Fruit fly (Drosophila melanogaster) whole organism, embryonic: ENCODE results near the gene bb8.

ENCODE experiments used
- Awh ChIP-seq: fragments of 200-800 bp; sonication (Bioruptor generic); IDR thresholded peaks from 2 replicates; pipeline ENCODE4, ENCODE4 v1.3.6; 2022; ENCODE audit warnings: missing biosample characterization, missing genetic modification characterization
- BEAF-32 ChIP-seq: fragments of 200-800 bp; sonication (Bioruptor generic); optimal IDR thresholded peaks from 3 replicates; lab custom pipeline; 2017; ENCODE audit warnings: missing biosample characterization, missing genetic modification characterization, mild to moderate bottlenecking, moderate library complexity, missing genetic modification reagents
- BtbVII ChIP-seq: fragments of 200-800 bp; sonication (Bioruptor generic); optimal IDR thresholded peaks from 3 replicates; lab custom pipeline; 2017; ENCODE audit warnings: missing biosample characterization, mild to moderate bottlenecking, missing genetic modification characterization
- CG10462 ChIP-seq: fragments of 200-800 bp; sonication (Bioruptor generic); optimal IDR thresholded peaks from 2 replicates; lab custom pipeline; 2016; ENCODE audit warnings: missing biosample characterization, missing genetic modification characterization
- CG12769 ChIP-seq: fragments of 200-800 bp; sonication (Bioruptor generic); optimal IDR thresholded peaks from 2 replicates; lab custom pipeline; 2019; ENCODE audit warnings: missing biosample characterization, mild to moderate bottlenecking, missing genetic modification characterization, moderate library complexity
- CG13123 ChIP-seq: fragments of 200-800 bp; sonication (Bioruptor generic); optimal IDR thresholded peaks from 2 replicates; lab custom pipeline; 2016; ENCODE audit warnings: missing biosample characterization, missing genetic modification characterization
- CG13894 ChIP-seq: fragments of 200-800 bp; sonication (Bioruptor generic); optimal IDR thresholded peaks from 3 replicates; lab custom pipeline; 2018; ENCODE audit warnings: missing biosample characterization, mild to moderate bottlenecking, missing genetic modification characterization, moderate library complexity
- CG17568 ChIP-seq: fragments of 200-800 bp; sonication (Bioruptor generic); optimal IDR thresholded peaks from 2 replicates; lab custom pipeline; 2018; ENCODE audit warnings: missing biosample characterization, mild to moderate bottlenecking, missing genetic modification characterization, moderate library complexity
- CG18262 ChIP-seq: fragments of 200-800 bp; optimal IDR thresholded peaks from 3 replicates; lab custom pipeline; 2019; ENCODE audit warnings: missing biosample characterization, mild to moderate bottlenecking, missing genetic modification characterization, moderate library complexity
- CG18476 ChIP-seq: fragments of 200-800 bp; sonication (Bioruptor generic); optimal IDR thresholded peaks from 2 replicates; lab custom pipeline; 2016; ENCODE audit warnings: missing biosample characterization, mild to moderate bottlenecking, missing genetic modification characterization
- CG30020 ChIP-seq: fragments of 200-800 bp; optimal IDR thresholded peaks from 2 replicates; lab custom pipeline; 2019; ENCODE audit warnings: missing biosample characterization, mild to moderate bottlenecking, missing genetic modification characterization, moderate library complexity
- CG31365 ChIP-seq: fragments of 200-800 bp; sonication (Bioruptor generic); optimal IDR thresholded peaks from 2 replicates; lab custom pipeline; 2018; ENCODE audit warnings: missing biosample characterization, mild to moderate bottlenecking, missing genetic modification characterization
- CG33213 ChIP-seq: fragments of 200-800 bp; sonication (Bioruptor generic); optimal IDR thresholded peaks from 3 replicates; lab custom pipeline; 2016; ENCODE audit warnings: missing biosample characterization, missing genetic modification characterization
- CG3838 ChIP-seq: fragments of 200-800 bp; sonication (Bioruptor generic); optimal IDR thresholded peaks from 3 replicates; lab custom pipeline; 2016; ENCODE audit warnings: missing biosample characterization, missing genetic modification characterization
- CG42726 ChIP-seq: fragments of 200-800 bp; sonication (Bioruptor generic); IDR thresholded peaks from 2 replicates; pipeline ENCODE4 v1.3.6; 2022; ENCODE audit warnings: missing biosample characterization, missing genetic modification characterization; ENCODE audit not compliant: partially characterized antibody
- CG4424 ChIP-seq: fragments of 200-800 bp; sonication (Bioruptor generic); optimal IDR thresholded peaks from 3 replicates; lab custom pipeline; 2016; ENCODE audit warnings: missing biosample characterization, missing genetic modification characterization
- CG9797 ChIP-seq: fragments of 200-800 bp; sonication (Bioruptor generic); optimal IDR thresholded peaks from 3 replicates; lab custom pipeline; 2018; ENCODE audit warnings: missing biosample characterization, mild to moderate bottlenecking, missing genetic modification characterization
- CG9817 ChIP-seq: fragments of 200-800 bp; sonication (Bioruptor generic); optimal IDR thresholded peaks from 2 replicates; lab custom pipeline; 2018; ENCODE audit warnings: missing biosample characterization, mild to moderate bottlenecking, missing genetic modification characterization, moderate library complexity
- CrebB ChIP-seq: fragments of 200-800 bp; sonication (Bioruptor generic); optimal IDR thresholded peaks from 3 replicates; lab custom pipeline; 2018; ENCODE audit warnings: missing biosample characterization, mild to moderate bottlenecking, missing genetic modification characterization
- D19B ChIP-seq: fragments of 200-800 bp; sonication (Bioruptor generic); optimal IDR thresholded peaks from 2 replicates; lab custom pipeline; 2017; ENCODE audit warnings: missing biosample characterization, mild to moderate bottlenecking, missing genetic modification characterization
- Deaf1 ChIP-seq: fragments of 200-800 bp; optimal IDR thresholded peaks from 3 replicates; lab custom pipeline; 2019; ENCODE audit warnings: missing biosample characterization, mild to moderate bottlenecking, missing genetic modification characterization, moderate library complexity
- Dll ChIP-seq: fragments of 200-800 bp; sonication (Bioruptor generic); IDR thresholded peaks from 4 replicates; pipeline ENCODE4 v1.3.6; 2022; ENCODE audit warnings: missing biosample characterization, missing genetic modification characterization; ENCODE audit not compliant: partially characterized antibody
- Ets65A ChIP-seq: fragments of 200-800 bp; sonication (Bioruptor generic); peaks from one replicate; lab custom pipeline; 2016; ENCODE audit warnings: missing biosample characterization, missing genetic modification characterization
- H2.0 ChIP-seq: fragments of 200-800 bp; sonication (Bioruptor generic); IDR thresholded peaks from 2 replicates; pipeline ENCODE4 v1.3.6; 2022; ENCODE audit warnings: missing biosample characterization, missing genetic modification characterization
- HmgD ChIP-seq: fragments of 200-800 bp; sonication (Bioruptor generic); optimal IDR thresholded peaks from 3 replicates; lab custom pipeline; 2016; ENCODE audit warnings: missing biosample characterization, missing genetic modification characterization
- Hmx ChIP-seq: fragments of 200-800 bp; sonication (Bioruptor generic); optimal IDR thresholded peaks from 2 replicates; lab custom pipeline; 2016; ENCODE audit warnings: missing biosample characterization, missing genetic modification characterization
- Hr51 ChIP-seq, 2 experiments: fragments of 200-800 bp; sonication (Bioruptor generic); optimal IDR thresholded peaks; 2 replicates in 1 of 2; 3 replicates in 1 of 2; lab custom pipeline; 2016 to 2018; ENCODE audit warnings: missing biosample characterization in 2 of 2, missing genetic modification characterization in 2 of 2, mild to moderate bottlenecking in 1 of 2, moderate library complexity in 1 of 2
- Nf-YA ChIP-seq: fragments of 200-800 bp; sonication (Bioruptor generic); IDR thresholded peaks from 2 replicates; pipeline ENCODE4 v1.3.6; 2022; ENCODE audit warnings: missing biosample characterization, missing genetic modification characterization
- Poxn ChIP-seq: fragments of 200-800 bp; sonication (Bioruptor generic); IDR thresholded peaks from 2 replicates; pipeline ENCODE4 v1.3.6; 2022; ENCODE audit warnings: missing biosample characterization, missing genetic modification characterization
- Ravus ChIP-seq: fragments of 200-800 bp; sonication (Bioruptor generic); IDR thresholded peaks from 2 replicates; pipeline ENCODE4 v1.3.6; 2022; ENCODE audit warnings: missing biosample characterization, missing genetic modification characterization
- Xbp1 ChIP-seq: fragments of 200-800 bp; sonication (Bioruptor generic); optimal IDR thresholded peaks from 3 replicates; lab custom pipeline; 2016; ENCODE audit warnings: missing biosample characterization, mild to moderate bottlenecking, missing genetic modification characterization
- ab ChIP-seq: fragments of 200-800 bp; sonication (Bioruptor generic); optimal IDR thresholded peaks from 2 replicates; lab custom pipeline; 2016; ENCODE audit warnings: missing biosample characterization, missing genetic modification characterization
- amos ChIP-seq: fragments of 200-800 bp; sonication (Bioruptor generic); IDR thresholded peaks from 2 replicates; pipeline ENCODE4 v1.3.6; 2022; ENCODE audit warnings: missing biosample characterization, missing genetic modification characterization; ENCODE audit not compliant: partially characterized antibody
- bcd ChIP-seq: fragments of 200-800 bp; sonication (Bioruptor generic); optimal IDR thresholded peaks from 2 replicates; lab custom pipeline; 2017; ENCODE audit warnings: missing biosample characterization, mild to moderate bottlenecking, missing genetic modification characterization
- dati ChIP-seq: fragments of 200-800 bp; sonication (Bioruptor generic); IDR thresholded peaks from 2 replicates; pipeline ENCODE4 v1.3.6; 2022; ENCODE audit warnings: missing biosample characterization, missing genetic modification characterization
- disco-r ChIP-seq: fragments of 200-800 bp; sonication (Bioruptor generic); optimal IDR thresholded peaks from 2 replicates; lab custom pipeline; 2016; ENCODE audit warnings: missing biosample characterization, missing genetic modification characterization
- dmrt99B ChIP-seq: fragments of 200-800 bp; sonication (Bioruptor generic); optimal IDR thresholded peaks from 2 replicates; lab custom pipeline; 2018; ENCODE audit warnings: missing biosample characterization, mild to moderate bottlenecking, missing genetic modification characterization, moderate library complexity
- dysf ChIP-seq: fragments of 200-800 bp; sonication (Bioruptor generic); IDR thresholded peaks from 3 replicates; pipeline ENCODE4 v1.3.6; 2022; ENCODE audit warnings: missing biosample characterization, missing genetic modification characterization
- fd102C ChIP-seq: fragments of 200-800 bp; sonication (Bioruptor generic); optimal IDR thresholded peaks from 2 replicates; lab custom pipeline; 2018; ENCODE audit warnings: missing biosample characterization, mild to moderate bottlenecking, missing genetic modification characterization, moderate library complexity
- gt ChIP-seq: fragments of 200-800 bp; sonication (Bioruptor generic); IDR thresholded peaks from 2 replicates; pipeline ENCODE4 v1.3.6; 2022; ENCODE audit warnings: missing biosample characterization, missing genetic modification characterization
- ind ChIP-seq: fragments of 200-800 bp; sonication (Bioruptor generic); optimal IDR thresholded peaks from 3 replicates; lab custom pipeline; 2016; ENCODE audit warnings: missing biosample characterization, missing genetic modification characterization
- inv ChIP-seq: fragments of 200-800 bp; sonication (Bioruptor generic); IDR thresholded peaks from 2 replicates; pipeline ENCODE4 v1.3.6; 2022; ENCODE audit warnings: missing biosample characterization, missing genetic modification characterization; ENCODE audit not compliant: partially characterized antibody
- kay ChIP-seq: fragments of 200-800 bp; sonication (Bioruptor generic); optimal IDR thresholded peaks from 2 replicates; lab custom pipeline; 2016; ENCODE audit warnings: missing biosample characterization, missing genetic modification characterization
- lbe ChIP-seq: fragments of 200-800 bp; sonication (Bioruptor generic); optimal IDR thresholded peaks from 2 replicates; lab custom pipeline; 2016; ENCODE audit warnings: missing biosample characterization, mild to moderate bottlenecking, missing genetic modification characterization
- nerfin-1 ChIP-seq: fragments of 200-800 bp; sonication (Bioruptor generic); optimal IDR thresholded peaks from 3 replicates; lab custom pipeline; 2019; ENCODE audit warnings: missing biosample characterization, mild to moderate bottlenecking, missing genetic modification characterization, moderate library complexity
- oc ChIP-seq: fragments of 200-800 bp; sonication (Bioruptor generic); optimal IDR thresholded peaks from 2 replicates; lab custom pipeline; 2018; ENCODE audit warnings: missing biosample characterization, mild to moderate bottlenecking, missing genetic modification characterization, moderate library complexity
- onecut ChIP-seq: fragments of 200-800 bp; sonication (Bioruptor generic); IDR thresholded peaks from 2 replicates; pipeline ENCODE4 v1.3.6; 2022; ENCODE audit warnings: missing biosample characterization, missing genetic modification characterization
- pzg ChIP-seq: fragments of 200-800 bp; sonication (Bioruptor generic); optimal IDR thresholded peaks from 3 replicates; lab custom pipeline; 2018; ENCODE audit warnings: missing biosample characterization, mild to moderate bottlenecking, missing genetic modification characterization, moderate library complexity
- sqz ChIP-seq: fragments of 200-800 bp; sonication (Bioruptor generic); optimal IDR thresholded peaks from 3 replicates; lab custom pipeline; 2018; ENCODE audit warnings: missing biosample characterization, mild to moderate bottlenecking, missing genetic modification characterization
- vvl ChIP-seq: fragments of 200-800 bp; sonication (Bioruptor generic); IDR thresholded peaks from 2 replicates; pipeline ENCODE4 v1.3.6; 2022; ENCODE audit warnings: missing biosample characterization, missing genetic modification characterization

bb8 gene

DNA sequence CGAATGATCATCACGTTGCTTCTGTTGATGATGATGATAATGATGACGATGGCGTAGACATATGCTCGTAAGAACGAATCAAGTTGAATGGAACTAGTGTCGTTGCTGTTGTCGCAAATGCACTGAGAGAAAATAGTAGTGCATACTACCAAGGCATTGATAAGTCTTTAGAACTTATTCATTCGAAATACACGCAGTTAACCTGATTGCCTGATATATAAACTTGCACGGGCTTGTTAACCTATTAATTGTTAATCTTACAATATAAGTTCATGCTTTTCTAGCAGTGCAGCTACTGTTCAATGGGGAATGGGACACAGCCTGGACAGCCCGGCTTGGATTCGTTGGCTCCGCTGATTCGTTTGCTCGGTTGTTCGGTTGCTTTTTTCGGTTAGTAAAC is 36.3 kb upstream of the bb8 start (continued):
- TF ChIP-seq CG9797 (GFP tag; lab: Kevin White, UChicago) = peak; percentile 5
- TF ChIP-seq inv (GFP tag; lab: Robert Waterston, UW) = no peak
- peak; percentile 79 for TF ChIP-seq ind (GFP tag; lab: Kevin White, UChicago)
- TF ChIP-seq fd102C (GFP tag; lab: Kevin White, UChicago) = peak; percentile 59
- TF ChIP-seq dmrt99B (tag; lab: Kevin White, UChicago) = peak; percentile 82
- TF ChIP-seq CG13894 (tag; lab: Kevin White, UChicago) = no peak
- TF ChIP-seq Hr51 (GFP tag; optimal IDR thresholded peaks at IDR 0.05; lab: Kevin White, UChicago) = peak; percentile 65 to 70
- peak; percentile 47 for TF ChIP-seq CG31365 (tag; lab: Kevin White, UChicago)
- peak; percentile 90 for TF ChIP-seq CG4424 (GFP tag; lab: Kevin White, UChicago)
- peak; percentile 58 for TF ChIP-seq CG13123
- TF ChIP-seq BEAF-32 (GFP tag; lab: Kevin White, UChicago) = no peak
- TF ChIP-seq pzg = no peak
- peak; percentile 74 for TF ChIP-seq CG9817
- peak; percentile 39 for TF ChIP-seq CG3838
- peak; percentile 93 for TF ChIP-seq CG12769 (tag; lab: Kevin White, UChicago)
- no peak for TF ChIP-seq Dll
- TF ChIP-seq D19B (GFP tag; lab: Kevin White, UChicago) = peak; percentile 58
- peak; percentile 72 for TF ChIP-seq oc
- peak; percentile 85 for TF ChIP-seq Xbp1
- peak; percentile 77 for TF ChIP-seq kay
- TF ChIP-seq Ets65A (GFP tag; lab: Kevin White, UChicago) = peak; percentile 98
- TF ChIP-seq Awh (GFP tag; lab: Robert Waterston, UW) = peak; percentile 70
- TF ChIP-seq disco-r (GFP tag; lab: Kevin White, UChicago) = peak; percentile 78
- peak; percentile 76 for TF ChIP-seq CG10462 (GFP tag; lab: Kevin White, UChicago)
- TF ChIP-seq CG33213 (GFP tag; lab: Kevin White, UChicago) = peak; percentile 83
- TF ChIP-seq CG17568 (GFP tag; lab: Kevin White, UChicago) = peak; percentile 82
- peak; percentile 81 for TF ChIP-seq onecut
- no peak for TF ChIP-seq CG30020 (tag; lab: Kevin White, UChicago)
- peak; percentile 63 for TF ChIP-seq BtbVII (GFP tag; lab: Kevin White, UChicago)
- TF ChIP-seq sqz (GFP tag; lab: Kevin White, UChicago) = peak; percentile 40
- peak; percentile 37 for TF ChIP-seq HmgD (GFP tag; lab: Kevin White, UChicago)
- TF ChIP-seq lbe = no peak
- peak; percentile 78 for TF ChIP-seq bcd
- TF ChIP-seq CG42726 (GFP tag; lab: Robert Waterston, UW) = no peak
- peak; percentile 75 for TF ChIP-seq nerfin-1 (tag; lab: Kevin White, UChicago)
- peak; percentile 52; the same call in 1 of the 2 replicates for TF ChIP-seq gt (GFP tag; lab: Robert Waterston, UW)
- peak; percentile 77 for TF ChIP-seq CG18476 (GFP tag; lab: Kevin White, UChicago)
- TF ChIP-seq Nf-YA (GFP tag; lab: Robert Waterston, UW) = peak; percentile 57
- 0 out of 2 replicates have a peak, but pooled peaks have one; percentile 25 for TF ChIP-seq Poxn
- peak; percentile 83 for TF ChIP-seq ab (GFP tag; lab: Kevin White, UChicago)
- peak; percentile 90 for TF ChIP-seq vvl
- peak; percentile 79 for TF ChIP-seq CrebB (tag; lab: Kevin White, UChicago)
- peak; percentile 91 for TF ChIP-seq CG18262 (tag; lab: Kevin White, UChicago)
- peak; percentile 89 for TF ChIP-seq dysf (GFP tag; lab: Robert Waterston, UW)
- peak; percentile 80 for TF ChIP-seq H2.0
- no peak; the same call in 1 of the 2 replicates for TF ChIP-seq Ravus
- peak; percentile 68 for TF ChIP-seq Deaf1 (tag; lab: Kevin White, UChicago)
- TF ChIP-seq dati (GFP tag; lab: Robert Waterston, UW) = peak; percentile 61; the same call in 1 of the 2 replicates
- TF ChIP-seq amos (GFP tag; lab: Robert Waterston, UW) = no peak
- peak; percentile 26 for TF ChIP-seq Hmx (GFP tag; lab: Kevin White, UChicago)
